Worm (Caenorhabditis elegans) whole organism, L2 larva: ENCODE results near the gene F37C12.21.

Experiments used
- R02D3.7 ChIP-seq: fragments of 150-350 bp; optimal IDR thresholded peaks from 2 replicates; lab custom pipeline; 2014; ENCODE audit warnings: missing biosample characterization, missing genetic modification characterization
- ZK546.5 ChIP-seq: sonication (generic microtip); optimal IDR thresholded peaks from 2 replicates; lab custom pipeline; 2017; ENCODE audit warnings: missing biosample characterization, missing genetic modification characterization
- aly-2 ChIP-seq: fragments of 150-350 bp; optimal IDR thresholded peaks from 2 replicates; lab custom pipeline; 2014; ENCODE audit warnings: missing biosample characterization, missing genetic modification characterization
- ceh-16 ChIP-seq: fragments of 150-350 bp; optimal IDR thresholded peaks from 2 replicates; lab custom pipeline; 2014; ENCODE audit warnings: missing biosample characterization, missing genetic modification characterization
- elt-3 ChIP-seq: sonication (generic microtip); optimal IDR thresholded peaks from 2 replicates; lab custom pipeline; 2017; ENCODE audit warnings: missing biosample characterization, missing genetic modification characterization
- fos-1 ChIP-seq: fragments of 150-350 bp; optimal IDR thresholded peaks from 2 replicates; lab custom pipeline; 2014; ENCODE audit warnings: missing biosample characterization, missing genetic modification characterization
- lsy-2 ChIP-seq, 2 experiments: fragments of 150-350 bp in 1 of 2; sonication (generic microtip) in 1 of 2; optimal IDR thresholded peaks; 2 replicates each; lab custom pipeline; 2014 to 2017; ENCODE audit warnings: missing biosample characterization in 2 of 2, missing genetic modification characterization in 2 of 2
- mbf-1 ChIP-seq: sonication (generic microtip); optimal IDR thresholded peaks from 2 replicates; lab custom pipeline; 2017; ENCODE audit warnings: missing biosample characterization, missing genetic modification characterization
- nhr-10 ChIP-seq: sonication (generic microtip); optimal IDR thresholded peaks from 2 replicates; lab custom pipeline; 2017; ENCODE audit warnings: missing biosample characterization, missing genetic modification characterization
- nhr-21 ChIP-seq: fragments of 150-350 bp; optimal IDR thresholded peaks from 2 replicates; lab custom pipeline; 2014; ENCODE audit warnings: missing biosample characterization, missing genetic modification characterization
- nhr-25 ChIP-seq: fragments of 150-350 bp; sonication (generic microtip); optimal IDR thresholded peaks from 3 replicates; lab custom pipeline; 2014; ENCODE audit warnings: missing biosample characterization, missing genetic modification characterization
- skn-1 ChIP-seq: sonication (generic microtip); optimal IDR thresholded peaks from 2 replicates; lab custom pipeline; 2017; ENCODE audit warnings: missing biosample characterization, missing genetic modification characterization
- unc-39 ChIP-seq: fragments of 150-350 bp; optimal IDR thresholded peaks from 2 replicates; lab custom pipeline; 2014; ENCODE audit warnings: missing biosample characterization, missing genetic modification characterization
- ztf-11 ChIP-seq: sonication (generic microtip); optimal IDR thresholded peaks from 2 replicates; lab custom pipeline; 2017; ENCODE audit warnings: missing biosample characterization, missing genetic modification characterization

DNA sequence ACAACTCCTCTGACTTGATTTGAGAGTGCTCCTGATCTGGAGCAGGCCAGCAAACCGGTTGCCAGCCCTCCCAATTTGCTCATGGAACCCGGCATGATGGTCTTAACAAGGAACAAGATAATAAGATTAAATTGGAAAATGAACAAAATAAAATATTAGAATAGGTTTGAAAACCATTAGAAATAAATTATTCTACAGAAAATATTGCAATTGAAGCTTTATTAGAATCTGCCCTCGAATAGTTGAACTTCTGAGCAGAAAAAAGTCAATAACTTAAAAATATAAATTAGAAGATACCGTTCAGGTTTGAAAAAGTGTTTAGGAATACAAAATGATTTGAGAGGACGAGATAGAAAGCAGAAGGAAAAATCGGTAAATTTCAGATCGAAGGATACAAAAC, 29.4 kb upstream of the F37C12.21 start, which contains the start of gene nuo-4:
- no peak for TF ChIP-seq ztf-11 (tag; lab: Kevin White, UChicago)
- TF ChIP-seq nhr-10 (tag; lab: Kevin White, UChicago) = no peak
- TF ChIP-seq ceh-16 (tag; lab: Kevin White, UChicago) = no peak
- no peak for TF ChIP-seq elt-3
- no peak for TF ChIP-seq lsy-2 (tag; optimal IDR thresholded peaks at IDR 0.05; lab: Kevin White, UChicago)
- no peak for TF ChIP-seq nhr-25 (tag; lab: Kevin White, UChicago)
- no peak for TF ChIP-seq nhr-21 (tag; lab: Kevin White, UChicago)
- TF ChIP-seq mbf-1 (tag; lab: Kevin White, UChicago) = no peak
- no peak for TF ChIP-seq fos-1
- no peak for TF ChIP-seq aly-2 (tag; lab: Kevin White, UChicago)
- no peak for TF ChIP-seq R02D3.7 (tag; lab: Kevin White, UChicago)
- no peak for TF ChIP-seq ZK546.5 (tag; lab: Kevin White, UChicago)
- no peak for TF ChIP-seq skn-1 (tag; lab: Kevin White, UChicago)
- TF ChIP-seq unc-39 = no peak
